Fruit fly (Drosophila melanogaster) whole organism, pupa: ENCODE measurements around the gene st.

ENCODE experiments used
- CG10348 ChIP-seq: fragments of 200-800 bp; sonication (Bioruptor generic); IDR thresholded peaks from 2 replicates; pipeline ENCODE4 v1.3.6; 2022; ENCODE audit warnings: missing biosample characterization, missing genetic modification characterization
- CG12605 ChIP-seq: fragments of 200-800 bp; sonication (Bioruptor generic); IDR thresholded peaks from 2 replicates; pipeline ENCODE4 v1.3.6; 2022; ENCODE audit warnings: missing biosample characterization, missing genetic modification characterization
- CG13204 ChIP-seq: fragments of 200-800 bp; sonication (Bioruptor generic); optimal IDR thresholded peaks from 2 replicates; lab custom pipeline; 2018; ENCODE audit warnings: missing biosample characterization, mild to moderate bottlenecking, missing genetic modification characterization, moderate library complexity
- CG14655 ChIP-seq: fragments of 200-800 bp; sonication (Bioruptor generic); optimal IDR thresholded peaks from 3 replicates; lab custom pipeline; 2017; ENCODE audit warnings: mild to moderate bottlenecking, missing biosample characterization, missing genetic modification reagents, missing genetic modification characterization
- CG15710 ChIP-seq: fragments of 200-800 bp; sonication (Bioruptor generic); optimal IDR thresholded peaks from 2 replicates; lab custom pipeline; 2018; ENCODE audit warnings: missing biosample characterization, mild to moderate bottlenecking, missing genetic modification characterization, moderate library complexity
- CG17806 ChIP-seq: fragments of 200-800 bp; sonication (Bioruptor generic); optimal IDR thresholded peaks from 2 replicates; lab custom pipeline; 2018; ENCODE audit warnings: missing biosample characterization, mild to moderate bottlenecking, missing genetic modification characterization, moderate library complexity
- CG32121 ChIP-seq: fragments of 200-800 bp; sonication (Bioruptor generic); IDR thresholded peaks from 2 replicates; pipeline ENCODE4 v1.3.6; 2022; ENCODE audit warnings: missing biosample characterization, missing genetic modification characterization
- CG34367 ChIP-seq: fragments of 200-800 bp; sonication (Bioruptor generic); optimal IDR thresholded peaks from 2 replicates; lab custom pipeline; 2018; ENCODE audit warnings: missing biosample characterization, mild to moderate bottlenecking, missing genetic modification characterization
- CG4496 ChIP-seq: fragments of 200-800 bp; sonication (Bioruptor generic); IDR thresholded peaks from 3 replicates; pipeline ENCODE4 v1.3.6; 2022; ENCODE audit warnings: missing biosample characterization, missing genetic modification characterization
- CG8159 ChIP-seq: fragments of 200-800 bp; sonication (Bioruptor generic); optimal IDR thresholded peaks from 3 replicates; lab custom pipeline; 2018; ENCODE audit warnings: missing biosample characterization, mild to moderate bottlenecking, missing genetic modification characterization, moderate library complexity
- CG8301 ChIP-seq: fragments of 200-800 bp; sonication (Bioruptor generic); optimal IDR thresholded peaks from 2 replicates; lab custom pipeline; 2018; ENCODE audit warnings: missing biosample characterization, mild to moderate bottlenecking, missing genetic modification characterization
- CG9948 ChIP-seq: fragments of 200-800 bp; sonication (Bioruptor generic); optimal IDR thresholded peaks from 2 replicates; lab custom pipeline; 2018; ENCODE audit warnings: missing biosample characterization, mild to moderate bottlenecking, missing genetic modification characterization, moderate library complexity
- D1 ChIP-seq: fragments of 200-800 bp; sonication (Bioruptor generic); optimal IDR thresholded peaks from 2 replicates; lab custom pipeline; 2018; ENCODE audit warnings: missing biosample characterization, mild to moderate bottlenecking, missing genetic modification characterization, moderate library complexity
- EcR ChIP-seq: fragments of 200-800 bp; sonication (Bioruptor generic); optimal IDR thresholded peaks from 3 replicates; lab custom pipeline; 2019; ENCODE audit warnings: missing biosample characterization, missing genetic modification characterization, mild to moderate bottlenecking, moderate library complexity, missing genetic modification reagents
- Ets98B ChIP-seq: fragments of 200-800 bp; sonication (Bioruptor generic); IDR thresholded peaks from 2 replicates; pipeline ENCODE4 v1.3.6; 2022; ENCODE audit warnings: missing biosample characterization, missing genetic modification characterization
- Pif1A ChIP-seq: fragments of 200-800 bp; sonication (Bioruptor generic); optimal IDR thresholded peaks from 3 replicates; lab custom pipeline; 2016; ENCODE audit warnings: missing biosample characterization, missing genetic modification characterization
- Pif1B ChIP-seq: fragments of 200-800 bp; sonication (Bioruptor generic); optimal IDR thresholded peaks from 3 replicates; lab custom pipeline; 2016; ENCODE audit warnings: missing biosample characterization, missing genetic modification characterization
- Snoo ChIP-seq: fragments of 200-800 bp; sonication (Bioruptor generic); optimal IDR thresholded peaks from 3 replicates; lab custom pipeline; 2017; ENCODE audit warnings: missing biosample characterization, mild to moderate bottlenecking, missing genetic modification characterization, inconsistent platforms
- fd96Ca ChIP-seq: fragments of 200-800 bp; sonication (Bioruptor generic); IDR thresholded peaks from 3 replicates; pipeline ENCODE4 v1.3.6; 2022; ENCODE audit warnings: missing biosample characterization, missing genetic modification characterization
- gl ChIP-seq: fragments of 200-800 bp; sonication (Bioruptor generic); optimal IDR thresholded peaks from 2 replicates; lab custom pipeline; 2018; ENCODE audit warnings: missing biosample characterization, mild to moderate bottlenecking, missing genetic modification characterization
- rn ChIP-seq: fragments of 200-800 bp; sonication (Bioruptor generic); IDR thresholded peaks from 2 replicates; pipeline ENCODE4 v1.3.6; 2022; ENCODE audit warnings: missing biosample characterization, missing genetic modification characterization

The st gene

dm6 chr3L:16497198-16497701 lies at the start of gene st:
st (plus strand) TSS chr3L:16497651.
- TF ChIP-seq EcR (no peak), fd96Ca (no peak), CG14655 (GFP tag; lab: Kevin White, UChicago) (peak; percentile 44), CG12605 (GFP tag; lab: Robert Waterston, UW) (no peak), CG15710 (tag; lab: Kevin White, UChicago) (no peak), CG32121 (GFP tag; lab: Robert Waterston, UW) (no peak), CG17806 (tag; lab: Kevin White, UChicago) (no peak), CG8159 (tag; lab: Kevin White, UChicago) (peak; percentile 55), Ets98B (no peak), Pif1A (GFP tag; lab: Kevin White, UChicago) (no peak), gl (tag; lab: Kevin White, UChicago) (no peak), CG8301 (no peak), CG34367 (no peak), CG10348 (GFP tag; lab: Robert Waterston, UW) (no peak)

- no peak for TF ChIP-seq CG9948 (tag; lab: Kevin White, UChicago)
- peak; percentile 30 for TF ChIP-seq EcR
- peak; percentile 17 for TF ChIP-seq Pif1A (GFP tag; lab: Kevin White, UChicago)
- TF ChIP-seq CG15710 (tag; lab: Kevin White, UChicago), result no peak
- peak; percentile 10 for TF ChIP-seq CG17806 (tag; lab: Kevin White, UChicago)
- no peak for TF ChIP-seq gl (tag; lab: Kevin White, UChicago)
- peak; percentile 43; the same call in 1 of the 2 replicates for TF ChIP-seq Ets98B
- no peak for TF ChIP-seq CG34367
- TF ChIP-seq CG8301, result peak; percentile 79
- TF ChIP-seq CG14655 (GFP tag; lab: Kevin White, UChicago), result peak; percentile 84
- TF ChIP-seq CG4496 (GFP tag; lab: Robert Waterston, UW), result peak; percentile 50; the same call in 1 of the 3 replicates
Observed at dm6 chr3L:16451887-16452751, 45.3 kb upstream of the st start, which contains the start of gene dsx-c73A. dsx-c73A (minus strand) TSS chr3L:16451958.

- TF ChIP-seq CG34367, result peak; percentile 17
- no peak for TF ChIP-seq EcR
- peak; percentile 43 for TF ChIP-seq CG8301
- no peak for TF ChIP-seq fd96Ca
- TF ChIP-seq D1 (tag; lab: Kevin White, UChicago), result no peak
- TF ChIP-seq CG12605 (GFP tag; lab: Robert Waterston, UW), result no peak
- peak; percentile 80 for TF ChIP-seq CG14655 (GFP tag; lab: Kevin White, UChicago)
- TF ChIP-seq CG15710 (tag; lab: Kevin White, UChicago), result peak; percentile 57
- peak; percentile 54 for TF ChIP-seq CG17806 (tag; lab: Kevin White, UChicago)
- TF ChIP-seq rn (GFP tag; lab: Robert Waterston, UW), result no peak
- peak; percentile 53 for TF ChIP-seq Pif1B (GFP tag; lab: Kevin White, UChicago)
- peak; percentile 57 for TF ChIP-seq CG9948 (tag; lab: Kevin White, UChicago)
- TF ChIP-seq Ets98B, result no peak; the same call in 1 of the 2 replicates
- TF ChIP-seq gl (tag; lab: Kevin White, UChicago), result no peak
- no peak for TF ChIP-seq CG4496 (GFP tag; lab: Robert Waterston, UW)
- TF ChIP-seq CG32121 (GFP tag; lab: Robert Waterston, UW), result peak; percentile 18; the same call in 1 of the 2 replicates
- TF ChIP-seq Pif1A (GFP tag; lab: Kevin White, UChicago), result peak; percentile 13
- TF ChIP-seq CG8159 (tag; lab: Kevin White, UChicago), result peak; percentile 62
Observed at dm6 chr3L:16463846-16464245, 33.6 kb upstream of the st start.

- no peak for TF ChIP-seq CG10348 (GFP tag; lab: Robert Waterston, UW)
- TF ChIP-seq D1 (tag; lab: Kevin White, UChicago), result peak; percentile 72
Observed at dm6 chr3L:16470071-16470470, 27.4 kb upstream of the st start.

dm6 chr3L:16474130-16474529 lies 23.3 kb upstream of the st start:
- TF ChIP-seq EcR (no peak), CG8301 (no peak), CG10348 (GFP tag; lab: Robert Waterston, UW) (no peak), fd96Ca (no peak), CG9948 (tag; lab: Kevin White, UChicago) (no peak)
- TF ChIP-seq, all 21 proteins: peak for 0

- TF ChIP-seq CG15710 (tag; lab: Kevin White, UChicago) (no peak), CG14655 (GFP tag; lab: Kevin White, UChicago) (no peak), Ets98B (no peak), CG34367 (no peak), rn (GFP tag; lab: Robert Waterston, UW) (no peak), Pif1A (GFP tag; lab: Kevin White, UChicago) (no peak)
Observed at dm6 chr3L:16475518-16476126, 21.8 kb upstream of the st start.

dm6 chr3L:16476709-16477119 lies 20.7 kb upstream of the st start:
- no peak for TF ChIP-seq fd96Ca
- TF ChIP-seq Ets98B, result no peak
- peak; percentile 34 for TF ChIP-seq Pif1A (GFP tag; lab: Kevin White, UChicago)
- peak; percentile 87 for TF ChIP-seq CG17806 (tag; lab: Kevin White, UChicago)
- TF ChIP-seq EcR, result peak; percentile 1
- TF ChIP-seq Snoo (tag; lab: Kevin White, UChicago), result peak; percentile 67
- TF ChIP-seq CG4496 (GFP tag; lab: Robert Waterston, UW), result 0 out of 3 replicates have a peak, but pooled peaks have one; percentile 31
- TF ChIP-seq CG8301, result peak; percentile 85
- peak; percentile 46; the same call in 1 of the 2 replicates for TF ChIP-seq CG32121 (GFP tag; lab: Robert Waterston, UW)
- TF ChIP-seq CG15710 (tag; lab: Kevin White, UChicago), result peak; percentile 93
- TF ChIP-seq CG9948 (tag; lab: Kevin White, UChicago), result peak; percentile 92
- TF ChIP-seq CG8159 (tag; lab: Kevin White, UChicago), result peak; percentile 94
- TF ChIP-seq rn (GFP tag; lab: Robert Waterston, UW), result no peak
- peak; percentile 91 for TF ChIP-seq CG14655 (GFP tag; lab: Kevin White, UChicago)
- TF ChIP-seq CG13204, result peak; percentile 59
- peak; percentile 93 for TF ChIP-seq D1 (tag; lab: Kevin White, UChicago)
- peak; percentile 83 for TF ChIP-seq CG34367
- TF ChIP-seq CG10348 (GFP tag; lab: Robert Waterston, UW), result no peak
- TF ChIP-seq gl (tag; lab: Kevin White, UChicago), result peak; percentile 36
- peak; percentile 68 for TF ChIP-seq Pif1B (GFP tag; lab: Kevin White, UChicago)
- no peak for TF ChIP-seq CG12605 (GFP tag; lab: Robert Waterston, UW)
